Fruit fly (Drosophila melanogaster): ENCODE results near the gene CG7920.

Gene CG7920

DNA sequence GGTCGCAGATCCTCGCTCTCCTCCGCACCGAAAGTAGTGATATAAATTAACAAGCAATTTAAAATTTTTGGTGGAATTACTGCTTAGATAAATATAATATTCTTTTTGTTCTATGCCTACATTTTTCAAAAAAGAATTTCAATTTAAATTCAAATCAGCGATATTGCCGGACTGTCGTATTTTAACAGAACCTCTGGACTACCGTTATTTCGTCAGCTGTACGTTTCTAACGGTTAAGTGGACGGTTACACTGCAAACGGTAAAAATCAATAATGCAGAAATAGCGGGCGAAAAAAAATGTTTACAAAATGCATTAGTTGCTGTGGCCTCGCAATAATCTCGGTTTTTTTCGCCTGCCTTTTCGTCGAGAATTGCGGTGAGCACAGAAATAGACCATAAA, 14.8 kb downstream of the CG7920 start, which contains the start of gene Tace (continued):
- TF ChIP-seq ap (GFP tag; IDR thresholded peaks at IDR 0.05) (no peak), CG13775 (GFP tag; optimal IDR thresholded peaks at IDR 0.05) (no peak), onecut (GFP tag; IDR thresholded peaks at IDR 0.05) (peak; percentile 100), BEAF-32 (GFP tag; optimal IDR thresholded peaks at IDR 0.05) (peak; percentile 7), CG14965 (GFP tag; optimal IDR thresholded peaks at IDR 0.05; ENCODE audit: borderline replicate concordance) (no peak), Atf6 (GFP tag; IDR thresholded peaks at IDR 0.05) (no peak), YL-1 (GFP tag; optimal IDR thresholded peaks at IDR 0.05) (peak; percentile 5), Atf3 (GFP tag; optimal IDR thresholded peaks at IDR 0.05) (no peak), Nf-YB (GFP tag; optimal IDR thresholded peaks at IDR 0.05) (no peak), Gug (GFP tag; IDR thresholded peaks at IDR 0.05) (no peak), CG9609 (GFP tag; optimal IDR thresholded peaks at IDR 0.05) (no peak), Hand (GFP tag; optimal IDR thresholded peaks at IDR 0.05) (no peak), Usf (GFP tag; optimal IDR thresholded peaks at IDR 0.05) (no peak), Hr78 (GFP tag; optimal IDR thresholded peaks at IDR 0.05) (no peak), gro (GFP tag; optimal IDR thresholded peaks at IDR 0.05) (no peak), pita (GFP tag; optimal IDR thresholded peaks at IDR 0.05) (no peak), gt (GFP tag; IDR thresholded peaks at IDR 0.05) (no peak), CG8359 (GFP tag; optimal IDR thresholded peaks at IDR 0.05; ENCODE audit: borderline replicate concordance) (no peak), E2f2 (GFP tag; IDR thresholded peaks at IDR 0.05) (peak; percentile 68), dan (GFP tag; IDR thresholded peaks at IDR 0.05) (no peak), zen (tag; optimal IDR thresholded peaks at IDR 0.05) (peak; percentile 48)

DNA sequence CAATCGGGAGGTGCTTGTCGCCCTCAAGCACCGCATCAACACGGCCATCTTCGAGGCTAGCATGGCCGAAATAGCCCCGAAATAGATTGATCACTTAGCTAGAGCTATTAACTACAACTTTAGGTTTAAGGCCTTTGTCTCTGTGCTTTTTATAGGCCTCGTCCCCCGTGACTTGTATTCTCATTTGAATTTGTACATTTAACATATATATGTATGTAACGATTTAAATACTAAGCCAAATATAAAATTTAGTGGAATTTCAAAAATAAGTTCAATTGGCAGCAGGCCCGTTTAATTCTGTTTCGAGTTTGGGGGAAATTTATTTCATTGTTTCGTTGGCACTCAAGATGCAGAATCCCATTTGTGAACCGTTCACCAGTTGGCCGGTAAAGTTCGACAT, 15.6 kb downstream of the CG7920 start, which contains the start of gene CG34298:
CG34298 (plus strand) TSS at position 301 of the 400 bp plus-strand sequence.
- TF ChIP-seq ind (GFP tag; optimal IDR thresholded peaks at IDR 0.05), result no peak
- TF ChIP-seq dysf (GFP tag; IDR thresholded peaks at IDR 0.05), result no peak
- no peak for TF ChIP-seq Hr39 (optimal IDR thresholded peaks at IDR 0.05)
- no peak for TF ChIP-seq CG7357 (GFP tag; IDR thresholded peaks at IDR 0.05)
- TF ChIP-seq hkb (optimal IDR thresholded peaks at IDR 0.05), result no peak
- TF ChIP-seq hkb (GFP tag; IDR thresholded peaks at IDR 0.05), result no peak
- TF ChIP-seq CG13424 (tag; optimal IDR thresholded peaks at IDR 0.05), result no peak
- no peak for TF ChIP-seq psq (GFP tag; optimal IDR thresholded peaks at IDR 0.05)
- no peak for TF ChIP-seq Lim3 (GFP tag; IDR thresholded peaks at IDR 0.05)
- no peak for TF ChIP-seq Dbx (GFP tag; IDR thresholded peaks at IDR 0.05)
- no peak for TF ChIP-seq CG4854 (GFP tag; optimal IDR thresholded peaks at IDR 0.05)
- TF ChIP-seq Lpt (GFP tag; optimal IDR thresholded peaks at IDR 0.05), result no peak
- no peak for TF ChIP-seq gfzf (GFP tag; optimal IDR thresholded peaks at IDR 0.05)
- no peak for TF ChIP-seq gsb (GFP tag; IDR thresholded peaks at IDR 0.05)
- no peak for TF ChIP-seq CG16863 (GFP tag; optimal IDR thresholded peaks at IDR 0.05)
- TF ChIP-seq Eip74EF (GFP tag; optimal IDR thresholded peaks at IDR 0.05), result no peak

dm6 chr3R:29997607-29998236, 17.4 kb downstream of the CG7920 start, which contains the start of the genes CG15525 and CG11504:
Gene CG15525, minus strand, starts transcription at chr3R:29997676.
Gene CG11504, plus strand, starts transcription at chr3R:29997900.
- TF ChIP-seq Sox100B (GFP tag; optimal IDR thresholded peaks at IDR 0.05) (no peak), CG4730 (GFP tag; IDR thresholded peaks at IDR 0.05) (peak; percentile 24; the same call in 1 of the 2 replicates), CG16813 (GFP tag; IDR thresholded peaks at IDR 0.05; ENCODE audit: partially characterized antibody) (peak; percentile 91), CG17385 (GFP tag; optimal IDR thresholded peaks at IDR 0.05) (peak; percentile 92), CG5245 (GFP tag; optimal IDR thresholded peaks at IDR 0.05) (no peak), fu2 (GFP tag; optimal IDR thresholded peaks at IDR 0.05) (peak; percentile 41), HLH4C (GFP tag; IDR thresholded peaks at IDR 0.05; ENCODE audit: partially characterized antibody) (peak; percentile 91), jing (GFP tag; optimal IDR thresholded peaks at IDR 0.05) (no peak), Abd-B (GFP tag; optimal IDR thresholded peaks at IDR 0.05) (peak; percentile 86), emc (GFP tag; optimal IDR thresholded peaks at IDR 0.05) (no peak), CG17359 (tag; optimal IDR thresholded peaks at IDR 0.05) (peak; percentile 45), Stat92E (GFP tag; optimal IDR thresholded peaks at IDR 0.05) (no peak), tx (GFP tag; optimal IDR thresholded peaks at IDR 0.05) (peak; percentile 56), CG10274 (GFP tag; optimal IDR thresholded peaks at IDR 0.05) (no peak)
